Fruit fly (Drosophila melanogaster) whole organism, pupa: ENCODE results near the gene Cyp28c1.

ENCODE experiments used
- CG10348 ChIP-seq: fragments of 200-800 bp; sonication (Bioruptor generic); IDR thresholded peaks from 2 replicates; pipeline ENCODE4 v1.3.6; 2022; ENCODE audit warnings: missing biosample characterization, missing genetic modification characterization
- CG12605 ChIP-seq: fragments of 200-800 bp; sonication (Bioruptor generic); IDR thresholded peaks from 2 replicates; pipeline ENCODE4 v1.3.6; 2022; ENCODE audit warnings: missing biosample characterization, missing genetic modification characterization
- CG13204 ChIP-seq: fragments of 200-800 bp; sonication (Bioruptor generic); optimal IDR thresholded peaks from 2 replicates; lab custom pipeline; 2018; ENCODE audit warnings: missing biosample characterization, mild to moderate bottlenecking, missing genetic modification characterization, moderate library complexity
- CG14655 ChIP-seq: fragments of 200-800 bp; sonication (Bioruptor generic); optimal IDR thresholded peaks from 3 replicates; lab custom pipeline; 2017; ENCODE audit warnings: mild to moderate bottlenecking, missing biosample characterization, missing genetic modification reagents, missing genetic modification characterization
- CG15710 ChIP-seq: fragments of 200-800 bp; sonication (Bioruptor generic); optimal IDR thresholded peaks from 2 replicates; lab custom pipeline; 2018; ENCODE audit warnings: missing biosample characterization, mild to moderate bottlenecking, missing genetic modification characterization, moderate library complexity
- CG17806 ChIP-seq: fragments of 200-800 bp; sonication (Bioruptor generic); optimal IDR thresholded peaks from 2 replicates; lab custom pipeline; 2018; ENCODE audit warnings: missing biosample characterization, mild to moderate bottlenecking, missing genetic modification characterization, moderate library complexity
- CG32121 ChIP-seq: fragments of 200-800 bp; sonication (Bioruptor generic); IDR thresholded peaks from 2 replicates; pipeline ENCODE4 v1.3.6; 2022; ENCODE audit warnings: missing biosample characterization, missing genetic modification characterization
- CG34367 ChIP-seq: fragments of 200-800 bp; sonication (Bioruptor generic); optimal IDR thresholded peaks from 2 replicates; lab custom pipeline; 2018; ENCODE audit warnings: missing biosample characterization, mild to moderate bottlenecking, missing genetic modification characterization
- CG4496 ChIP-seq: fragments of 200-800 bp; sonication (Bioruptor generic); IDR thresholded peaks from 3 replicates; pipeline ENCODE4 v1.3.6; 2022; ENCODE audit warnings: missing biosample characterization, missing genetic modification characterization
- CG8159 ChIP-seq: fragments of 200-800 bp; sonication (Bioruptor generic); optimal IDR thresholded peaks from 3 replicates; lab custom pipeline; 2018; ENCODE audit warnings: missing biosample characterization, mild to moderate bottlenecking, missing genetic modification characterization, moderate library complexity
- CG8301 ChIP-seq: fragments of 200-800 bp; sonication (Bioruptor generic); optimal IDR thresholded peaks from 2 replicates; lab custom pipeline; 2018; ENCODE audit warnings: missing biosample characterization, mild to moderate bottlenecking, missing genetic modification characterization
- CG9948 ChIP-seq: fragments of 200-800 bp; sonication (Bioruptor generic); optimal IDR thresholded peaks from 2 replicates; lab custom pipeline; 2018; ENCODE audit warnings: missing biosample characterization, mild to moderate bottlenecking, missing genetic modification characterization, moderate library complexity
- D1 ChIP-seq: fragments of 200-800 bp; sonication (Bioruptor generic); optimal IDR thresholded peaks from 2 replicates; lab custom pipeline; 2018; ENCODE audit warnings: missing biosample characterization, mild to moderate bottlenecking, missing genetic modification characterization, moderate library complexity
- EcR ChIP-seq: fragments of 200-800 bp; sonication (Bioruptor generic); optimal IDR thresholded peaks from 3 replicates; lab custom pipeline; 2019; ENCODE audit warnings: missing biosample characterization, missing genetic modification characterization, mild to moderate bottlenecking, moderate library complexity, missing genetic modification reagents
- Ets98B ChIP-seq: fragments of 200-800 bp; sonication (Bioruptor generic); IDR thresholded peaks from 2 replicates; pipeline ENCODE4 v1.3.6; 2022; ENCODE audit warnings: missing biosample characterization, missing genetic modification characterization
- Pif1A ChIP-seq: fragments of 200-800 bp; sonication (Bioruptor generic); optimal IDR thresholded peaks from 3 replicates; lab custom pipeline; 2016; ENCODE audit warnings: missing biosample characterization, missing genetic modification characterization
- Pif1B ChIP-seq: fragments of 200-800 bp; sonication (Bioruptor generic); optimal IDR thresholded peaks from 3 replicates; lab custom pipeline; 2016; ENCODE audit warnings: missing biosample characterization, missing genetic modification characterization
- Snoo ChIP-seq: fragments of 200-800 bp; sonication (Bioruptor generic); optimal IDR thresholded peaks from 3 replicates; lab custom pipeline; 2017; ENCODE audit warnings: missing biosample characterization, mild to moderate bottlenecking, missing genetic modification characterization, inconsistent platforms
- fd96Ca ChIP-seq: fragments of 200-800 bp; sonication (Bioruptor generic); IDR thresholded peaks from 3 replicates; pipeline ENCODE4 v1.3.6; 2022; ENCODE audit warnings: missing biosample characterization, missing genetic modification characterization
- gl ChIP-seq: fragments of 200-800 bp; sonication (Bioruptor generic); optimal IDR thresholded peaks from 2 replicates; lab custom pipeline; 2018; ENCODE audit warnings: missing biosample characterization, mild to moderate bottlenecking, missing genetic modification characterization
- rn ChIP-seq: fragments of 200-800 bp; sonication (Bioruptor generic); IDR thresholded peaks from 2 replicates; pipeline ENCODE4 v1.3.6; 2022; ENCODE audit warnings: missing biosample characterization, missing genetic modification characterization

The Cyp28c1 gene

dm6 chrX:11837926-11838325 lies 1.5 kb upstream of the Cyp28c1 start, which contains the start of gene CG15741:
TSS of gene CG15741 (minus strand) at chrX:11838026.
- no peak for TF ChIP-seq CG10348 (GFP tag; lab: Robert Waterston, UW)
- TF ChIP-seq CG12605 (GFP tag; lab: Robert Waterston, UW), result no peak
- no peak for TF ChIP-seq CG4496 (GFP tag; lab: Robert Waterston, UW)
- TF ChIP-seq CG14655 (GFP tag; lab: Kevin White, UChicago), result no peak
- no peak for TF ChIP-seq gl
- TF ChIP-seq Pif1A (GFP tag; lab: Kevin White, UChicago), result no peak
- TF ChIP-seq CG13204 (GFP tag; lab: Kevin White, UChicago), result no peak
- TF ChIP-seq CG34367 (tag; lab: Kevin White, UChicago), result no peak
- TF ChIP-seq CG32121 (GFP tag; lab: Robert Waterston, UW), result no peak
- no peak for TF ChIP-seq Ets98B (GFP tag; lab: Robert Waterston, UW)
- TF ChIP-seq CG15710 (tag; lab: Kevin White, UChicago), result no peak
- TF ChIP-seq Snoo (tag; lab: Kevin White, UChicago), result no peak
- no peak for TF ChIP-seq CG8159 (tag; lab: Kevin White, UChicago)
- no peak for TF ChIP-seq Pif1B
- TF ChIP-seq rn, result no peak
- TF ChIP-seq CG17806, result no peak
- TF ChIP-seq fd96Ca (GFP tag; lab: Robert Waterston, UW), result no peak
- no peak for TF ChIP-seq EcR (GFP tag; lab: Kevin White, UChicago)
- TF ChIP-seq CG8301 (tag; lab: Kevin White, UChicago), result no peak
- no peak for TF ChIP-seq D1
- TF ChIP-seq, all 21 proteins: peak for 0

dm6 chrX:11841702-11842378 lies 2.4 kb downstream of the Cyp28c1 start:
- TF ChIP-seq CG8159 (tag; lab: Kevin White, UChicago) (peak; percentile 45), CG34367 (tag; lab: Kevin White, UChicago) (no peak), CG8301 (tag; lab: Kevin White, UChicago) (no peak)

dm6 chrX:11846049-11846718 lies 6.8 kb downstream of the Cyp28c1 start, which contains the start of gene CG15740:
TSS of gene CG15740 (minus strand) at chrX:11846099.
- TF ChIP-seq CG17806, result no peak
- 0 out of 3 replicates have a peak, but pooled peaks have one; percentile 24 for TF ChIP-seq CG4496 (GFP tag; lab: Robert Waterston, UW)
- peak; percentile 31; the same call in 1 of the 2 replicates for TF ChIP-seq CG32121 (GFP tag; lab: Robert Waterston, UW)

dm6 chrX:11848507-11849264 lies 9.3 kb downstream of the Cyp28c1 start:
- no peak for TF ChIP-seq Snoo (tag; lab: Kevin White, UChicago)
- TF ChIP-seq CG8301 (tag; lab: Kevin White, UChicago), result no peak
- no peak for TF ChIP-seq CG14655 (GFP tag; lab: Kevin White, UChicago)
- no peak for TF ChIP-seq CG9948 (tag; lab: Kevin White, UChicago)
- TF ChIP-seq CG32121 (GFP tag; lab: Robert Waterston, UW), result no peak
- no peak for TF ChIP-seq EcR (GFP tag; lab: Kevin White, UChicago)
- no peak for TF ChIP-seq CG34367 (tag; lab: Kevin White, UChicago)
- TF ChIP-seq CG4496 (GFP tag; lab: Robert Waterston, UW), result no peak
- TF ChIP-seq Ets98B (GFP tag; lab: Robert Waterston, UW), result no peak
- no peak for TF ChIP-seq rn
- no peak for TF ChIP-seq D1
- TF ChIP-seq CG17806, result no peak
- TF ChIP-seq CG8159 (tag; lab: Kevin White, UChicago), result no peak
- TF ChIP-seq CG12605 (GFP tag; lab: Robert Waterston, UW), result no peak
- no peak for TF ChIP-seq CG15710 (tag; lab: Kevin White, UChicago)
- no peak for TF ChIP-seq CG10348 (GFP tag; lab: Robert Waterston, UW)
- TF ChIP-seq fd96Ca (GFP tag; lab: Robert Waterston, UW), result no peak
- no peak for TF ChIP-seq CG13204 (GFP tag; lab: Kevin White, UChicago)
- TF ChIP-seq Pif1B, result no peak
- TF ChIP-seq Pif1A (GFP tag; lab: Kevin White, UChicago), result no peak

- TF ChIP-seq CG4496 (GFP tag; lab: Robert Waterston, UW), result no peak
Measured at dm6 chrX:11849267-11849666, 9.9 kb downstream of the Cyp28c1 start.

dm6 chrX:11852310-11852709 lies 12.9 kb downstream of the Cyp28c1 start, which contains the start of gene p24-1:
TSS of gene p24-1 (minus strand) at chrX:11852530.
- no peak; the same call in 1 of the 2 replicates for TF ChIP-seq CG32121 (GFP tag; lab: Robert Waterston, UW)
- peak; percentile 43; the same call in 2 of the 3 replicates for TF ChIP-seq CG4496 (GFP tag; lab: Robert Waterston, UW)
- TF ChIP-seq CG10348 (GFP tag; lab: Robert Waterston, UW), result no peak
- TF ChIP-seq fd96Ca (GFP tag; lab: Robert Waterston, UW), result peak; percentile 18; the same call in 1 of the 3 replicates
- TF ChIP-seq CG15710 (tag; lab: Kevin White, UChicago), result peak; percentile 13
- TF ChIP-seq Snoo (tag; lab: Kevin White, UChicago), result peak; percentile 33
- peak; percentile 39; the same call in 1 of the 2 replicates for TF ChIP-seq Ets98B (GFP tag; lab: Robert Waterston, UW)
- TF ChIP-seq, all 21 proteins: peak for 5
